Fruit fly (Drosophila melanogaster): ENCODE measurements around the gene CG46320.

- TF ChIP-seq gl (tag; optimal IDR thresholded peaks at IDR 0.05) = no peak
- no peak for TF ChIP-seq D1 (tag; optimal IDR thresholded peaks at IDR 0.05)
- no peak for TF ChIP-seq fd96Ca (GFP tag; IDR thresholded peaks at IDR 0.05)
- no peak for TF ChIP-seq CG8301 (tag; optimal IDR thresholded peaks at IDR 0.05)
- peak; percentile 85 for TF ChIP-seq EcR (GFP tag; optimal IDR thresholded peaks at IDR 0.05)
Measured at dm6 chr3L:5639474-5639873, 24.4 kb upstream of the CG46320 start.
